Worm (Caenorhabditis elegans): ENCODE data around the gene E02H1.1.

The E02H1.1 gene

ce11 chrII:9557437-9558150, 33.4 kb downstream of the E02H1.1 start, which contains the start of gene zfp-2:
Gene zfp-2, plus strand, starts transcription at chrII:9557650.
- no peak for TF ChIP-seq dao-5 (tag; optimal IDR thresholded peaks at IDR 0.05)
- no peak for TF ChIP-seq him-1 (tag; optimal IDR thresholded peaks at IDR 0.05)
- no peak for TF ChIP-seq W03F9.2 (tag; optimal IDR thresholded peaks at IDR 0.05)

- no peak for TF ChIP-seq W03F9.2 (tag; optimal IDR thresholded peaks at IDR 0.05)
- no peak for TF ChIP-seq him-1 (tag; optimal IDR thresholded peaks at IDR 0.05)
- no peak for TF ChIP-seq dao-5 (tag; optimal IDR thresholded peaks at IDR 0.05)
Observed at ce11 chrII:9556582-9556981, 34.4 kb downstream of the E02H1.1 start.

- no peak for TF ChIP-seq W03F9.2 (tag; optimal IDR thresholded peaks at IDR 0.05)
Observed at ce11 chrII:9554925-9555553, 35.9 kb downstream of the E02H1.1 start, which contains the start of gene F35H8.2. Gene F35H8.2, plus strand, starts transcription at chrII:9555503.

ce11 chrII:9553179-9553578, 37.8 kb downstream of the E02H1.1 start, which contains the start of gene F35H8.1:
Gene F35H8.1, minus strand, starts transcription at chrII:9553279.
- TF ChIP-seq W03F9.2 (tag; optimal IDR thresholded peaks at IDR 0.05): no peak
- TF ChIP-seq him-1 (tag; optimal IDR thresholded peaks at IDR 0.05): no peak
- no peak for TF ChIP-seq dao-5 (tag; optimal IDR thresholded peaks at IDR 0.05)

ce11 chrII:9551536-9551935, 39.4 kb downstream of the E02H1.1 start, which contains the start of gene F35H8.12:
Gene F35H8.12, plus strand, starts transcription at chrII:9551836.
- TF ChIP-seq dao-5 (tag; optimal IDR thresholded peaks at IDR 0.05) (no peak), him-1 (tag; optimal IDR thresholded peaks at IDR 0.05) (no peak), W03F9.2 (tag; optimal IDR thresholded peaks at IDR 0.05) (no peak)

- TF ChIP-seq W03F9.2 (tag; optimal IDR thresholded peaks at IDR 0.05) (no peak), dao-5 (tag; optimal IDR thresholded peaks at IDR 0.05) (no peak), him-1 (tag; optimal IDR thresholded peaks at IDR 0.05) (no peak)
Observed at ce11 chrII:9550718-9551117, 40.2 kb downstream of the E02H1.1 start, which contains the start of gene sra-6. Gene sra-6, minus strand, starts transcription at chrII:9550818.

- TF ChIP-seq him-1 (tag; optimal IDR thresholded peaks at IDR 0.05): no peak
Observed at ce11 chrII:9544386-9544785, 46.6 kb downstream of the E02H1.1 start, which contains the start of gene sra-7. Gene sra-7, plus strand, starts transcription at chrII:9544686.

- TF ChIP-seq dao-5 (tag; optimal IDR thresholded peaks at IDR 0.05) (no peak), him-1 (tag; optimal IDR thresholded peaks at IDR 0.05) (no peak), W03F9.2 (tag; optimal IDR thresholded peaks at IDR 0.05) (no peak)
Observed at ce11 chrII:9542785-9543184, 48.2 kb downstream of the E02H1.1 start, which contains the start of gene sra-4. Gene sra-4, minus strand, starts transcription at chrII:9542885.

- TF ChIP-seq W03F9.2 (tag; optimal IDR thresholded peaks at IDR 0.05): no peak
- TF ChIP-seq dao-5 (tag; optimal IDR thresholded peaks at IDR 0.05): no peak
- TF ChIP-seq him-1 (tag; optimal IDR thresholded peaks at IDR 0.05): no peak
Observed at ce11 chrII:9540723-9541122, 50.2 kb downstream of the E02H1.1 start, which contains the start of gene sra-3. Gene sra-3, minus strand, starts transcription at chrII:9540823.

Data from whole organism, L4/young adult.